Fruit fly (Drosophila melanogaster): ENCODE data around the gene Ulp1.
A peak's percentile ranks its signal among the peaks of the same experiment; 100 is the strongest.

The Ulp1 gene

dm6 chrX:19166152-19166935 lies 41.6 kb downstream of the Ulp1 start (continued):
- TF ChIP-seq Adf1 (GFP tag; IDR thresholded peaks at IDR 0.05) (peak; percentile 44), CG8388 (GFP tag; optimal IDR thresholded peaks at IDR 0.05) (no peak), ro (GFP tag; IDR thresholded peaks at IDR 0.05) (no peak), bigmax (GFP tag; optimal IDR thresholded peaks at IDR 0.05) (no peak), Nf-YB (GFP tag; optimal IDR thresholded peaks at IDR 0.05) (no peak), Nf-YC (tag; optimal IDR thresholded peaks at IDR 0.05) (peak; percentile 32), CG10147 (GFP tag; optimal IDR thresholded peaks at IDR 0.05) (no peak), Chrac-16 (GFP tag; optimal IDR thresholded peaks at IDR 0.05) (peak; percentile 28), CG17912 (GFP tag; optimal IDR thresholded peaks at IDR 0.05) (no peak), gem (tag; optimal IDR thresholded peaks at IDR 0.05) (peak; percentile 54), kay (GFP tag; optimal IDR thresholded peaks at IDR 0.05) (no peak), Trl (optimal IDR thresholded peaks at IDR 0.05) (no peak), Trl (GFP tag; optimal IDR thresholded peaks at IDR 0.05) (no peak), CG7357 (GFP tag; IDR thresholded peaks at IDR 0.05) (no peak), CG10267 (tag; optimal IDR thresholded peaks at IDR 0.05) (peak; percentile 13), dmrt11E (tag; optimal IDR thresholded peaks at IDR 0.05) (no peak), Lhr (GFP tag; optimal IDR thresholded peaks at IDR 0.05) (no peak), CG15479 (GFP tag; optimal IDR thresholded peaks at IDR 0.05) (peak; percentile 74), bbx (GFP tag; IDR thresholded peaks at IDR 0.05; ENCODE audit: partially characterized antibody) (no peak), gsb (GFP tag; IDR thresholded peaks at IDR 0.05) (0 out of 2 replicates have a peak, but pooled peaks have one; percentile 25), Gsc (GFP tag; IDR thresholded peaks at IDR 0.05) (no peak), Taf1 (GFP tag; IDR thresholded peaks at IDR 0.05) (no peak), trh (GFP tag; optimal IDR thresholded peaks at IDR 0.05) (no peak), CG7987 (GFP tag; optimal IDR thresholded peaks at IDR 0.05) (no peak), dm (GFP tag; optimal IDR thresholded peaks at IDR 0.05) (no peak), Med (GFP tag) (peak; percentile 41), CG3726 (GFP tag; IDR thresholded peaks at IDR 0.05) (no peak), otp (GFP tag; IDR thresholded peaks at IDR 0.05) (no peak), fu2 (GFP tag; optimal IDR thresholded peaks at IDR 0.05) (no peak), CG10565 (GFP tag; optimal IDR thresholded peaks at IDR 0.05) (no peak), prd (optimal IDR thresholded peaks at IDR 0.05) (no peak), prd (GFP tag; IDR thresholded peaks at IDR 0.05) (no peak; the same call in 2 of the 3 replicates), Fer3 (tag; optimal IDR thresholded peaks at IDR 0.05) (peak; percentile 10), CG7786 (GFP tag; optimal IDR thresholded peaks at IDR 0.05) (no peak), CG15269 (tag; optimal IDR thresholded peaks at IDR 0.05) (peak; percentile 68), CG33557 (GFP tag; optimal IDR thresholded peaks at IDR 0.05) (no peak), eve (GFP tag; optimal IDR thresholded peaks at IDR 0.05) (peak in 1 of 2 experiments; percentile 46), CG5245 (GFP tag; optimal IDR thresholded peaks at IDR 0.05) (no peak), tin (GFP tag; optimal IDR thresholded peaks at IDR 0.05) (no peak), lab (GFP tag; optimal IDR thresholded peaks at IDR 0.05) (peak; percentile 34), repo (GFP tag; optimal IDR thresholded peaks at IDR 0.05) (no peak), CG11093 (GFP tag; IDR thresholded peaks at IDR 0.05) (no peak)

Measured in whole organism, embryonic.